Worm (Caenorhabditis elegans) whole organism, young adult: Measurements from ENCODE around the gene Y116A8C.38.

ENCODE experiments used
- F22D6.2 ChIP-seq: sonication (generic microtip); optimal IDR thresholded peaks from 2 replicates; lab custom pipeline; 2016; ENCODE audit warnings: mild to moderate bottlenecking, missing genetic modification characterization, missing compliant biosample characterization
- F39B2.1 ChIP-seq: fragments of 200-800 bp; sonication (Bioruptor generic); IDR thresholded peaks from 2 replicates; pipeline ENCODE4 v1.3.6; 2022; ENCODE audit warnings: missing genetic modification reagents, missing genetic modification characterization, missing compliant biosample characterization
- dox-1 ChIP-seq: fragments of 200-800 bp; sonication (Bioruptor generic); IDR thresholded peaks from 2 replicates; pipeline ENCODE4 v1.3.6; 2022; ENCODE audit warnings: missing genetic modification reagents, missing genetic modification characterization, missing compliant biosample characterization
- lag-1 ChIP-seq: fragments of 200-800 bp; sonication (Bioruptor generic); IDR thresholded peaks from 2 replicates; pipeline ENCODE4 v1.3.6; 2022; ENCODE audit warnings: missing genetic modification reagents, missing genetic modification characterization, missing compliant biosample characterization
- nhr-27 ChIP-seq: fragments of 200-800 bp; sonication (Bioruptor generic); optimal IDR thresholded peaks from 2 replicates; lab custom pipeline; 2018; ENCODE audit warnings: mild to moderate bottlenecking, missing genetic modification characterization, moderate library complexity, missing compliant biosample characterization
- nhr-90 ChIP-seq: sonication (generic microtip); optimal IDR thresholded peaks from 2 replicates; lab custom pipeline; 2016; ENCODE audit warnings: missing genotype, mild to moderate bottlenecking, missing genetic modification characterization, missing compliant biosample characterization
- snpc-4 ChIP-seq, 5 experiments: fragments of 150-350 bp in 1 of 5; sonication (generic microtip) in 4 of 5; optimal IDR thresholded peaks; 2 replicates each; lab custom pipeline; 2014 to 2018; ENCODE audit warnings: missing genetic modification characterization in 5 of 5, missing biosample characterization in 3 of 5, antibody characterized with exemption in 2 of 5, mild to moderate bottlenecking in 2 of 5, missing compliant biosample characterization in 2 of 5, missing genotype in 2 of 5, moderate library complexity in 2 of 5, missing genetic modification reagents in 1 of 5
- unc-130 ChIP-seq: sonication (generic microtip); optimal IDR thresholded peaks from 2 replicates; lab custom pipeline; 2016; ENCODE audit warnings: missing genetic modification reagents, missing genetic modification characterization, missing compliant biosample characterization

DNA sequence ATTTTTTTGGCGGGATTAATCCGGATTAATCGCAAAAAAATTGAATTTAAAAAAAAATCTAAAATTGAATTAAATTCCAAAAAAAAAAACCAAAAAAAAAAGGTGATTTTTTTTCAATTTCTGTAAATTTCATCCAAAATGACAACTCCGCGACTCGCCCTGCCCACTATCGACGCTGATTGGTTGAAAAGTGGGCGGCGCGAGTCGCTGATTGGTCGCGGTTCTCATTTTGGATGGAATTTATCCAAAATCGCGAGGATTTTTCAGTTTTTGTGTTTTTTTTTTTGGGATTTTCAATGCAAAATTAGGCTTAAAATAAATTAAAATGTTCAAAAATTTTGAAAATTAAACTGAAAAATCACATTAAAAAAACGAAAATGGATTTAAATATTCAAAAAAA, 21.9 kb upstream of the Y116A8C.38 start:
- TF ChIP-seq unc-130 (GFP tag; lab: Kevin White, UChicago) (no peak), snpc-4 (GFP tag; optimal IDR thresholded peaks at IDR 0.05; lab: Kevin White, UChicago) (no peak), snpc-4 (tag; optimal IDR thresholded peaks at IDR 0.05; lab: Kevin White, UChicago) (no peak), nhr-90 (no peak), dox-1 (GFP tag; lab: Robert Waterston, UW) (no peak), nhr-27 (tag; lab: Kevin White, UChicago) (no peak), F22D6.2 (no peak), lag-1 (GFP tag; lab: Robert Waterston, UW) (no peak), F39B2.1 (GFP tag; lab: Robert Waterston, UW) (no peak)
